Worm (Caenorhabditis elegans) whole organism, L2 larva: ENCODE data around the gene nhr-71.

ENCODE experiments used
- C34F6.9 ChIP-seq: fragments of 150-350 bp; optimal IDR thresholded peaks from 2 replicates; lab custom pipeline; 2014; ENCODE audit warnings: missing biosample characterization, missing genetic modification characterization
- F13H6.1 ChIP-seq: sonication (generic microtip); optimal IDR thresholded peaks from 2 replicates; lab custom pipeline; 2016; ENCODE audit warnings: missing genetic modification characterization, missing compliant biosample characterization
- R02D3.7 ChIP-seq: fragments of 150-350 bp; optimal IDR thresholded peaks from 2 replicates; lab custom pipeline; 2014; ENCODE audit warnings: missing biosample characterization, missing genetic modification characterization
- Y55F3AM.14 ChIP-seq: fragments of 200-800 bp; sonication (Bioruptor generic); optimal IDR thresholded peaks from 2 replicates; lab custom pipeline; 2018; ENCODE audit warnings: mild to moderate bottlenecking, missing genetic modification characterization, missing compliant biosample characterization
- ZK546.5 ChIP-seq: sonication (generic microtip); optimal IDR thresholded peaks from 2 replicates; lab custom pipeline; 2017; ENCODE audit warnings: missing biosample characterization, missing genetic modification characterization
- alr-1 ChIP-seq: fragments of 150-350 bp; optimal IDR thresholded peaks from 2 replicates; lab custom pipeline; 2014; ENCODE audit warnings: missing biosample characterization, missing genetic modification characterization
- aly-2 ChIP-seq: fragments of 150-350 bp; optimal IDR thresholded peaks from 2 replicates; lab custom pipeline; 2014; ENCODE audit warnings: missing biosample characterization, missing genetic modification characterization
- blmp-1 ChIP-seq: sonication (generic microtip); optimal IDR thresholded peaks from 2 replicates; lab custom pipeline; 2017; ENCODE audit warnings: missing genetic modification characterization, mild to moderate bottlenecking, missing compliant biosample characterization, antibody characterized with exemption, moderate library complexity; ENCODE audit not compliant: insufficient read depth
- ceh-16 ChIP-seq: fragments of 150-350 bp; optimal IDR thresholded peaks from 2 replicates; lab custom pipeline; 2014; ENCODE audit warnings: missing biosample characterization, missing genetic modification characterization
- ceh-82 ChIP-seq: fragments of 150-350 bp; optimal IDR thresholded peaks from 2 replicates; lab custom pipeline; 2014; ENCODE audit warnings: missing biosample characterization, missing genetic modification characterization
- crh-2 ChIP-seq: sonication (generic microtip); optimal IDR thresholded peaks from 2 replicates; lab custom pipeline; 2017; ENCODE audit warnings: missing biosample characterization, missing genetic modification characterization
- dmd-4 ChIP-seq: sonication (generic microtip); optimal IDR thresholded peaks from 2 replicates; lab custom pipeline; 2017; ENCODE audit warnings: missing biosample characterization, missing genetic modification characterization
- egl-27 ChIP-seq: sonication (generic microtip); optimal IDR thresholded peaks from 3 replicates; lab custom pipeline; 2017; ENCODE audit warnings: missing biosample characterization, missing genetic modification reagents, missing genetic modification characterization
- elt-1 ChIP-seq: fragments of 150-350 bp; optimal IDR thresholded peaks from 2 replicates; lab custom pipeline; 2014; ENCODE audit warnings: missing biosample characterization, missing genetic modification characterization
- elt-3 ChIP-seq: sonication (generic microtip); optimal IDR thresholded peaks from 2 replicates; lab custom pipeline; 2017; ENCODE audit warnings: missing biosample characterization, missing genetic modification characterization
- fos-1 ChIP-seq: fragments of 150-350 bp; optimal IDR thresholded peaks from 2 replicates; lab custom pipeline; 2014; ENCODE audit warnings: missing biosample characterization, missing genetic modification characterization
- gmeb-1 ChIP-seq: fragments of 150-350 bp; optimal IDR thresholded peaks from 2 replicates; lab custom pipeline; 2014; ENCODE audit warnings: missing biosample characterization, missing genetic modification characterization
- lin-11 ChIP-seq: fragments of 150-350 bp; sonication (generic microtip); optimal IDR thresholded peaks from 2 replicates; lab custom pipeline; 2014; ENCODE audit warnings: missing biosample characterization, missing genetic modification characterization, inconsistent platforms, mixed read lengths
- lin-13 ChIP-seq: fragments of 150-350 bp; optimal IDR thresholded peaks from 2 replicates; lab custom pipeline; 2014; ENCODE audit warnings: missing biosample characterization, missing genetic modification reagents, missing genetic modification characterization
- lsy-2 ChIP-seq, 2 experiments: fragments of 150-350 bp in 1 of 2; sonication (generic microtip) in 1 of 2; optimal IDR thresholded peaks; 2 replicates each; lab custom pipeline; 2014 to 2017; ENCODE audit warnings: missing biosample characterization in 2 of 2, missing genetic modification characterization in 2 of 2
- mab-5 ChIP-seq: fragments of 150-350 bp; optimal IDR thresholded peaks from 2 replicates; lab custom pipeline; 2014; ENCODE audit warnings: missing biosample characterization, missing genetic modification characterization
- mbf-1 ChIP-seq: sonication (generic microtip); optimal IDR thresholded peaks from 2 replicates; lab custom pipeline; 2017; ENCODE audit warnings: missing biosample characterization, missing genetic modification characterization
- mdl-1 ChIP-seq, 2 experiments: fragments of 150-350 bp in 1 of 2; sonication (generic microtip) in 1 of 2; optimal IDR thresholded peaks; 2 replicates each; lab custom pipeline; 2017; ENCODE audit warnings: missing biosample characterization in 2 of 2, missing genetic modification characterization in 2 of 2
- nhr-10 ChIP-seq: sonication (generic microtip); optimal IDR thresholded peaks from 2 replicates; lab custom pipeline; 2017; ENCODE audit warnings: missing biosample characterization, missing genetic modification characterization
- nhr-12 ChIP-seq: fragments of 150-350 bp; optimal IDR thresholded peaks from 2 replicates; lab custom pipeline; 2014; ENCODE audit warnings: missing biosample characterization, missing genetic modification characterization
- nhr-129 ChIP-seq: fragments of 150-350 bp; optimal IDR thresholded peaks from 2 replicates; lab custom pipeline; 2014; ENCODE audit warnings: missing biosample characterization, missing genetic modification characterization
- nhr-21 ChIP-seq: fragments of 150-350 bp; optimal IDR thresholded peaks from 2 replicates; lab custom pipeline; 2014; ENCODE audit warnings: missing biosample characterization, missing genetic modification characterization
- nhr-23 ChIP-seq: fragments of 150-350 bp; optimal IDR thresholded peaks from 2 replicates; lab custom pipeline; 2014; ENCODE audit warnings: missing biosample characterization, missing genetic modification reagents, missing genetic modification characterization
- nhr-25 ChIP-seq: fragments of 150-350 bp; sonication (generic microtip); optimal IDR thresholded peaks from 3 replicates; lab custom pipeline; 2014; ENCODE audit warnings: missing biosample characterization, missing genetic modification characterization
- nhr-6 ChIP-seq: fragments of 150-350 bp; optimal IDR thresholded peaks from 2 replicates; lab custom pipeline; 2014; ENCODE audit warnings: missing biosample characterization, missing genetic modification characterization
- nhr-77 ChIP-seq: fragments of 150-350 bp; optimal IDR thresholded peaks from 2 replicates; lab custom pipeline; 2014; ENCODE audit warnings: missing biosample characterization, missing genetic modification characterization
- peb-1 ChIP-seq: fragments of 150-350 bp; optimal IDR thresholded peaks from 2 replicates; lab custom pipeline; 2014; ENCODE audit warnings: missing biosample characterization, missing genetic modification characterization
- sem-4 ChIP-seq: fragments of 150-350 bp; optimal IDR thresholded peaks from 2 replicates; lab custom pipeline; 2014; ENCODE audit warnings: missing biosample characterization, missing genetic modification reagents, missing genetic modification characterization
- skn-1 ChIP-seq: sonication (generic microtip); optimal IDR thresholded peaks from 2 replicates; lab custom pipeline; 2017; ENCODE audit warnings: missing biosample characterization, missing genetic modification characterization
- sma-3 ChIP-seq: sonication (generic microtip); optimal IDR thresholded peaks from 2 replicates; lab custom pipeline; 2016; ENCODE audit warnings: missing genetic modification reagents, missing genetic modification characterization, missing compliant biosample characterization
- sma-9 ChIP-seq, 2 experiments: fragments of 150-350 bp in 1 of 2; sonication (generic microtip) in 1 of 2; optimal IDR thresholded peaks; 2 replicates each; lab custom pipeline; 2014 to 2016; ENCODE audit warnings: missing genetic modification characterization in 2 of 2, mild to moderate bottlenecking in 1 of 2, missing biosample characterization in 1 of 2, missing compliant biosample characterization in 1 of 2, missing genetic modification reagents in 1 of 2, moderate library complexity in 1 of 2
- snpc-4 ChIP-seq: fragments of 150-350 bp; optimal IDR thresholded peaks from 2 replicates; lab custom pipeline; 2014; ENCODE audit warnings: missing biosample characterization, missing genetic modification characterization
- unc-55 ChIP-seq: fragments of 150-350 bp; sonication (generic microtip); optimal IDR thresholded peaks from 3 replicates; lab custom pipeline; 2014; ENCODE audit warnings: missing biosample characterization, missing genetic modification reagents, missing genetic modification characterization
- unc-62 ChIP-seq: fragments of 150-350 bp; optimal IDR thresholded peaks from 2 replicates; lab custom pipeline; 2014; ENCODE audit warnings: missing biosample characterization, missing genetic modification reagents, missing genetic modification characterization
- zag-1 ChIP-seq: fragments of 150-350 bp; optimal IDR thresholded peaks from 2 replicates; lab custom pipeline; 2014; ENCODE audit warnings: missing biosample characterization, missing genetic modification characterization
- ztf-1 ChIP-seq: fragments of 200-800 bp; sonication (Bioruptor generic); conservative IDR thresholded peaks from 2 replicates; pipeline ENCODE4 v1.3.6; 2022; ENCODE audit warnings: missing genetic modification characterization, missing compliant biosample characterization
- ztf-4 ChIP-seq: fragments of 150-350 bp; optimal IDR thresholded peaks from 2 replicates; lab custom pipeline; 2014; ENCODE audit warnings: missing biosample characterization, missing genetic modification characterization

nhr-71 gene

DNA sequence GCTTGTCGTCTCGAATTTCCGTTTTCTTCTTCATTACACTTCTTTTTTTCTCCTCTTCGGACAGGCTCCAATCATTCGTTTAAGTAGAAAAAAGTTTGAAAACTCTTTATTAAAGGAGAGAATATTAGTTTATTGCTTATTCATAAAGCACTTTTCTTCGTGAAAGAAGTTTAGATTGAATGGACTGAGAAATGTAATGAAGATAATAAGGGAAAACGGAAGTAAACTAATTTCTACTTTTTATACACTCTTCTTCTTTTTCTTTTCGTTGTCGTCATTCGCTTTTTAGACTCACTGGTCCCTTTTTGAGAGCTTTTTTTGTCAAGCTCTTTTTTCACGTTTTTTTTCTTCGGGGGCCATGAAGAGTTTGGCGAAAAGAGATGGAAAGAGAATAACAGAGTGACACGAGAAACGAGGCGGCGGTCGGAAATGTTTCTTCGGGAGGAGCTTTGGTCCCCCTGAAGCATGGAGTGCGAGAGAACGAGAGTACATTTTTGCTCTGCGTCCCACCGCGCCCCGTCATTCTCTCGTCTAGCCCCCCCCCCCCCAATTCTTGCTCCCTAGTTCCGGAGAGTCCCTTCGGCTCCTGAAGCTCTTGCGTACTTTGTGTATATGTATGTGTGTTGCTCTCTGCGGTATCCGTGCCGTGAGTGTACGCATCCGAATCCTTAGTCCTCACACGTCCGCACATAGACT is 7.8 kb upstream of the nhr-71 start (continued):
- no peak for TF ChIP-seq peb-1
- TF ChIP-seq skn-1 (tag; lab: Kevin White, UChicago): no peak
- TF ChIP-seq lin-11: no peak

DNA sequence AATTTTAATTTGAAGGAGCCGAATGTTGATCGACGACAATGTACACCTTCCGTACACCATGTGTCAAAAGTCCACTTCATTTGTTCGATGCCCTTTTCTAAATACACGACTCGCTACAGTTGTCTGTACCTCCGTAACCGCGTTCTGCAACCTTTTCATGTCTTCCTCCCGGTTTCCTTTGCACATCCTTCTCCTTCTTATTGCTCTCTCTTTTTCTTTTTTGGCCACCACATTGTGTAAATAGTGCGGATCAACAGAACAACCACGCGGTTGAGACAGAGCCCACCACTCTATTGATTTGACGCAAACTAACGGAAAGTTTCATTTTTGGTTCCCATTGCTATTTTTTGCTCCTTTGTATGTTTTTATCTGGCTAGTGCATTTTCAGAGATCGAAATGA is 3.7 kb upstream of the nhr-71 start:
- TF ChIP-seq unc-55 (GFP tag; lab: Kevin White, UChicago) (no peak), nhr-6 (tag; lab: Kevin White, UChicago) (no peak), peb-1 (no peak), lsy-2 (tag; optimal IDR thresholded peaks at IDR 0.05; lab: Kevin White, UChicago) (no peak), mbf-1 (tag; lab: Kevin White, UChicago) (no peak), blmp-1 (no peak), nhr-129 (tag; lab: Kevin White, UChicago) (peak; percentile 36), F13H6.1 (tag; lab: Kevin White, UChicago) (peak; percentile 38)

DNA sequence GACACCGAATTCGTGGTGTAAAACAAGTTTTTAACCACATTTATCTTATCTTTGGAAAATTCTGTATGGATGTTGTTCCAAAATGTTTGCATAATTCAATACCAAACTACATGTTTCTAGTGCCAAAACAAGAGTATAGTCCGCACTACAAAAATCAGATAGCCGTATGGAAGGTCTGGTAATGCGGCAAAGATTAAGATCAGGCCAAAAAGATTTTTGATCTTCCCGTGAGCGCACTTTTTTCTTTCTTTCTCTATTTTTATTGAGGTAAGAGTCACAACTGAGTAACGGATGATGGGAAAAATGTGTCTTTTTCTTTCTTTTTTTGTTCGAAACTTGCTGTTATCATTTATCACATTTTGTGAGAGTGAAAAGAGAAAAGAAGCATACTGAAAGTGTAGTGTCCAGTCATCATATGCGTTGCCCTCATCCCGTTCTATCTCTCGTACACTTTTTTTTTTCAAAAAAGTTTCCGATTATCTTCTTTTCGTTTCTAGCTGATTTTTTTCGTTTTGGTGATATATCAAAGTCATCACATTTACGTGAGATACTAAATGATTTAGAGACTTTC is 2.5 kb upstream of the nhr-71 start:
- TF ChIP-seq nhr-6 (tag; lab: Kevin White, UChicago) (peak; percentile 7), nhr-129 (tag; lab: Kevin White, UChicago) (peak; percentile 55), gmeb-1 (tag; lab: Kevin White, UChicago) (peak; percentile 2), nhr-21 (tag; lab: Kevin White, UChicago) (peak; percentile 60), sma-9 (GFP tag; optimal IDR thresholded peaks at IDR 0.05; lab: Kevin White, UChicago) (peak; percentile 72), sma-9 (tag; optimal IDR thresholded peaks at IDR 0.05; lab: Kevin White, UChicago) (no peak), C34F6.9 (tag; lab: Kevin White, UChicago) (peak; percentile 43), crh-2 (tag; lab: Kevin White, UChicago) (peak; percentile 39), blmp-1 (peak; percentile 85), ztf-1 (GFP tag; lab: Robert Waterston, UW) (no peak), F13H6.1 (tag; lab: Kevin White, UChicago) (peak; percentile 67), lsy-2 (tag; optimal IDR thresholded peaks at IDR 0.05; lab: Kevin White, UChicago) (peak in 1 of 2 experiments; percentile 14), nhr-25 (tag; lab: Kevin White, UChicago) (peak; percentile 23), R02D3.7 (no peak), ceh-82 (tag; lab: Kevin White, UChicago) (no peak), fos-1 (tag; lab: Kevin White, UChicago) (peak; percentile 78), sma-3 (GFP tag; lab: Kevin White, UChicago) (peak; percentile 38), ztf-4 (tag; lab: Kevin White, UChicago) (no peak), elt-3 (no peak), mab-5 (tag; lab: Kevin White, UChicago) (peak; percentile 9), elt-1 (tag; lab: Kevin White, UChicago) (peak; percentile 51), nhr-23 (peak; percentile 77)

DNA sequence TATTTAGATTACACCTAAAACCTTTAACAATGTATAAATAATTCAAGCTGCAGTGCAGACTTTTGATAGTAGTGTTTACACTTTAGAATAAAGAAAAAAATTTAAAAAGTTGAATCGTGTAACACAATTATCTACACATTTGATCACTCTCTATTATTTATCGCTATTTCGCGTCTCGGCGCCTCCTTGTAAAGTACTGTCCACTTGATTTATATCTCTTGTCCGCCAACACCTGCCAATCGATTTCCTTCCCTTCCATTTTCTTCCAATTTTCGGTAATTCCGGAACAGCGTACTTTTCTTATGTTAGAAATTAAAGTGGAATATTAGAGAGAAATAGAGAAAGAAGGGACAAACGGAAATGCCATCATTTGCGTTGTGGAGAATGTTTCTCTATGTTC is 1.6 kb upstream of the nhr-71 start:
- TF ChIP-seq sem-4 (tag; lab: Kevin White, UChicago) (peak; percentile 72), nhr-6 (tag; lab: Kevin White, UChicago) (no peak), nhr-77 (tag; lab: Kevin White, UChicago) (no peak), skn-1 (tag; lab: Kevin White, UChicago) (no peak), nhr-12 (no peak), unc-62 (GFP tag; lab: Kevin White, UChicago) (no peak), blmp-1 (peak; percentile 20), lin-13 (GFP tag; lab: Kevin White, UChicago) (no peak), fos-1 (tag; lab: Kevin White, UChicago) (no peak), egl-27 (tag; lab: Kevin White, UChicago) (no peak), gmeb-1 (tag; lab: Kevin White, UChicago) (no peak), zag-1 (tag; lab: Kevin White, UChicago) (no peak), peb-1 (no peak), elt-1 (tag; lab: Kevin White, UChicago) (no peak), snpc-4 (tag; lab: Kevin White, UChicago) (no peak), ceh-16 (peak; percentile 79), nhr-25 (tag; lab: Kevin White, UChicago) (peak; percentile 13), ceh-82 (tag; lab: Kevin White, UChicago) (no peak), mab-5 (tag; lab: Kevin White, UChicago) (no peak), dmd-4 (no peak), alr-1 (tag; lab: Kevin White, UChicago) (no peak), mbf-1 (tag; lab: Kevin White, UChicago) (no peak), crh-2 (tag; lab: Kevin White, UChicago) (no peak), ztf-4 (tag; lab: Kevin White, UChicago) (no peak), ZK546.5 (tag; lab: Kevin White, UChicago) (no peak), lin-11 (no peak), sma-9 (GFP tag; optimal IDR thresholded peaks at IDR 0.05; lab: Kevin White, UChicago) (peak; percentile 47), sma-9 (tag; optimal IDR thresholded peaks at IDR 0.05; lab: Kevin White, UChicago) (no peak), nhr-129 (tag; lab: Kevin White, UChicago) (no peak), aly-2 (tag; lab: Kevin White, UChicago) (no peak), Y55F3AM.14 (GFP tag; lab: Kevin White, UChicago) (no peak), mdl-1 (tag; optimal IDR thresholded peaks at IDR 0.05; lab: Kevin White, UChicago) (no peak), nhr-23 (no peak), F13H6.1 (tag; lab: Kevin White, UChicago) (no peak), nhr-10 (no peak)
